Fruit fly (Drosophila melanogaster): ENCODE measurements around the gene CG5112.

Gene CG5112

dm6 chr3R:25482463-25483173 lies 8.6 kb upstream of the CG5112 start, which contains the start of the genes XNP, CG42488 and CG5116 (continued):
- TF ChIP-seq CG17912 (GFP tag; optimal IDR thresholded peaks at IDR 0.05) (no peak), unc-4 (GFP tag; IDR thresholded peaks at IDR 0.05; ENCODE audit: partially characterized antibody) (peak; percentile 99), p53 (GFP tag; optimal IDR thresholded peaks at IDR 0.05) (no peak), Gug (GFP tag; IDR thresholded peaks at IDR 0.05) (peak; percentile 61; the same call in 2 of the 4 replicates), Fer1 (GFP tag; optimal IDR thresholded peaks at IDR 0.05) (peak; percentile 45), CG15514 (GFP tag; optimal IDR thresholded peaks at IDR 0.05) (peak; percentile 75), ash1 (GFP tag; optimal IDR thresholded peaks at IDR 0.05) (no peak), zen2 (GFP tag; IDR thresholded peaks at IDR 0.05; ENCODE audit: partially characterized antibody) (peak; percentile 96), ara (GFP tag; IDR thresholded peaks at IDR 0.05) (no peak), phol (tag; optimal IDR thresholded peaks at IDR 0.05) (peak; percentile 74), CG18011 (GFP tag; optimal IDR thresholded peaks at IDR 0.05) (no peak), cas (GFP tag; IDR thresholded peaks at IDR 0.05) (no peak), Side (GFP tag; optimal IDR thresholded peaks at IDR 0.05) (no peak), CG3726 (GFP tag; IDR thresholded peaks at IDR 0.05) (no peak), sima (GFP tag; optimal IDR thresholded peaks at IDR 0.05) (no peak), ERR (GFP tag; optimal IDR thresholded peaks at IDR 0.05) (no peak), CG3838 (GFP tag; optimal IDR thresholded peaks at IDR 0.05) (no peak), Rfx (GFP tag; IDR thresholded peaks at IDR 0.05) (peak; percentile 72), D (optimal IDR thresholded peaks at IDR 0.05) (no peak), D (GFP tag; optimal IDR thresholded peaks at IDR 0.05) (no peak), CrebB (tag; optimal IDR thresholded peaks at IDR 0.05) (peak; percentile 19), CG2889 (GFP tag; IDR thresholded peaks at IDR 0.05) (no peak), sc (optimal IDR thresholded peaks at IDR 0.05) (no peak), sc (GFP tag; optimal IDR thresholded peaks at IDR 0.05) (no peak), HHEX (GFP tag; optimal IDR thresholded peaks at IDR 0.05) (no peak), CG10321 (GFP tag; IDR thresholded peaks at IDR 0.05) (no peak), CG13287 (GFP tag; IDR thresholded peaks at IDR 0.05; ENCODE audit: partially characterized antibody) (peak; percentile 99), ham (GFP tag; IDR thresholded peaks at IDR 0.05) (no peak), Dll (GFP tag; IDR thresholded peaks at IDR 0.05; ENCODE audit: partially characterized antibody) (peak; percentile 100), Abd-B (GFP tag; optimal IDR thresholded peaks at IDR 0.05) (peak; percentile 71), sim (GFP tag; IDR thresholded peaks at IDR 0.05) (no peak), Optix (GFP tag; IDR thresholded peaks at IDR 0.05) (no peak), CG6854 (GFP tag; optimal IDR thresholded peaks at IDR 0.05) (no peak), Hsf (GFP tag; optimal IDR thresholded peaks at IDR 0.05) (peak; percentile 56), CG5953 (GFP tag; IDR thresholded peaks at IDR 0.05) (no peak), crp (GFP tag; optimal IDR thresholded peaks at IDR 0.05) (peak; percentile 79 to 97), gsb (GFP tag; IDR thresholded peaks at IDR 0.05) (no peak), Lpt (GFP tag; optimal IDR thresholded peaks at IDR 0.05) (no peak), CG34422 (GFP tag; IDR thresholded peaks at IDR 0.05) (no peak; the same call in 2 of the 3 replicates), CG6791 (GFP tag; IDR thresholded peaks at IDR 0.05; ENCODE audit: partially characterized antibody) (peak; percentile 97), org-1 (GFP tag; optimal IDR thresholded peaks at IDR 0.05) (no peak), GATAe (GFP tag; conservative IDR thresholded peaks at IDR 0.05) (no peak), Myb (GFP tag; optimal IDR thresholded peaks at IDR 0.05) (peak; percentile 29), jumu (GFP tag; optimal IDR thresholded peaks at IDR 0.05) (peak; percentile 5), Sin3A (optimal IDR thresholded peaks at IDR 0.05) (peak; percentile 95), bbx (GFP tag; IDR thresholded peaks at IDR 0.05; ENCODE audit: partially characterized antibody) (peak; percentile 94), B-H2 (GFP tag; optimal IDR thresholded peaks at IDR 0.05) (peak; percentile 70), CG18476 (GFP tag; optimal IDR thresholded peaks at IDR 0.05) (peak; percentile 43), rib (GFP tag; IDR thresholded peaks at IDR 0.05) (peak; percentile 66; the same call in 1 of the 2 replicates), ap (GFP tag; IDR thresholded peaks at IDR 0.05) (no peak), CG15269 (tag; optimal IDR thresholded peaks at IDR 0.05) (no peak)
